Worm (Caenorhabditis elegans): ENCODE data around the gene grl-30.
"Not testable (repeated sequence)": the region's sequence is repeated elsewhere in the genome, so short reads cannot be mapped to it uniquely, and the experiment has no call there.

The grl-30 gene

DNA sequence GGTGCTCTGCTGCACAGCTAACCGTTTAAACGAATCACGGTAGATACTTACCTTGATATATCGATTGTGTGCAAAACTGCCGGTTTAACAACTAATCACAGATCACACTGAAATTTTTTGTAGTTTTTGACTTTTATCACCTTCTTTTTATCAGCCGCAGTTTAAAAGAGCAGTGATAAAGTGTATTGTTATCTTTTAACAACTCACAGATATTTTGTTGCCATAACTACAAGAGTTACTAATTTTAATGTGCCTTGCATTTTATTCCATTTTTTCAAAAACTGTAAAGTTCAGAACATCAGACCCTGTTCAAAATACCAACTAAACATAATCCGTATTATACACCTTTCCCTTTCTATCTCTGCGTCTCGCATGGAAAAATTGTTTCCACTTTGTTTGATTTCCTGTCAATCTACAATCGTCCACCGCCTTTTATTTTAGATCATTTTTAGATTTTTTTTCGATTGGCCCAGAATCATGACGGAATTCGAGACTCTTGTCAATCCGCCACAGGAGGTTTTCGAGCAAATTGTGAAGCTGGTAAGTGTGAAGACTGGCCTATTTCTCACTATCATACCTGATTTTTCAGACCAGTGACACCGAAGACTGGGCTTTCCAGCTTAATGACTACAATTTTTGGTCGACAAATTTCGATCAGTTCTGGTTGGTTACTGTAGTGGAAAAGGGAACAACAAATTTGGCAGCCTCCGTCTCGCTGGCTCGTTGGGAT, 3.2 kb upstream of the grl-30 start, which contains the start of gene T24A6.20 (continued):
- TF ChIP-seq Y116A8C.19 (tag; optimal IDR thresholded peaks at IDR 0.05; ENCODE audit: borderline replicate concordance) (no peak), ceh-8 (GFP tag; optimal IDR thresholded peaks at IDR 0.05) (no peak)

DNA sequence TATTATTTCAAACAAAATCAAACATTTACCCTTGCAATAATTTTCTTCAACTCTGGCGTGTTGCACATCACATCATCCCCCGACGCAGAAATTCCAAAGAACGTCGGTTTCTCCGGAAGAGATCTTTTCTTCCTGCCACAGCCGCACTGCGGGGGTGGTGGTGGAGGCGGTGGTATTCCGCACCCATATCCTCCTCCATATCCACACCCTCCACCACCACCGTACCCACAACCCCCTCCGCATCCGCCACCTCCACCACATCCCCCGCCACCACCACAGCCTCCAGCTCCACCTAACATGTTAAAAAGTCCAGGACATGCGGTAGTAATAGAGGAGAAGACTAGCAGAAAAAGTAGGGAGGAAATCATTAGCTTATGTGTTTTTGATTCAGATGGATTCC, 1.2 kb upstream of the grl-30 start, which contains the start of gene grl-29:
Gene grl-29 (minus strand): TSS at position 368 of the 400 bp plus-strand sequence.
- TF ChIP-seq C04F5.9 (tag; optimal IDR thresholded peaks at IDR 0.05) (no peak), lin-14 (GFP tag; optimal IDR thresholded peaks at IDR 0.05) (no peak), irx-1 (tag; optimal IDR thresholded peaks at IDR 0.05) (no peak), swsn-7 (tag; optimal IDR thresholded peaks at IDR 0.05) (no peak), fkh-4 (tag; optimal IDR thresholded peaks at IDR 0.05; ENCODE audit: borderline replicate concordance) (no peak), nhr-71 (tag; optimal IDR thresholded peaks at IDR 0.05) (no peak), unc-86 (tag; optimal IDR thresholded peaks at IDR 0.05) (no peak), rnt-1 (tag; optimal IDR thresholded peaks at IDR 0.05) (no peak), isw-1 (GFP tag; IDR thresholded peaks at IDR 0.05) (no peak), F16B12.6 (tag; optimal IDR thresholded peaks at IDR 0.05) (no peak)

DNA sequence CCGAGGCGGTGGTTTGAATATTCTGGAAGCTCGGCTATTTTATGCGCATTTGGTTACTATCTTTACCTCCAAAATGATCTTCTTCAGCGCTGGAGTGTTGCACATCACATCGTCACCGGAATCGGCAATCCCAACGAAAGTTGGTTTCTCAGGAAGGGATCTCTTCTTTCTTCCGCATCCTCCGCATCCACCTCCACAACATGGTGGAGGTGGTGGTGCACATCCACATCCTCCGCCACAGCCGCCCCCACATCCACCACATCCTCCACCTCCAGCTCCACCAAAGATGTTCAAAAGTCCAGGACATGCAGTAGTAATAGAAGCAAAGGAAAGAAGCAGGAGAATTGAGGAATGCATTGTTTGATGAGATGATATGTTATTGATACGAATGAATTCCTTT, 1.3 kb downstream of the grl-30 start, which contains the start of gene grl-31:
Gene grl-31 (minus strand): TSS at position 357 of the 400 bp plus-strand sequence.
- TF ChIP-seq egl-13 (tag; optimal IDR thresholded peaks at IDR 0.05) (no peak), lin-14 (GFP tag; optimal IDR thresholded peaks at IDR 0.05) (no peak), pag-3 (tag; optimal IDR thresholded peaks at IDR 0.05; ENCODE audit: borderline replicate concordance, insufficient read depth) (no peak)

DNA sequence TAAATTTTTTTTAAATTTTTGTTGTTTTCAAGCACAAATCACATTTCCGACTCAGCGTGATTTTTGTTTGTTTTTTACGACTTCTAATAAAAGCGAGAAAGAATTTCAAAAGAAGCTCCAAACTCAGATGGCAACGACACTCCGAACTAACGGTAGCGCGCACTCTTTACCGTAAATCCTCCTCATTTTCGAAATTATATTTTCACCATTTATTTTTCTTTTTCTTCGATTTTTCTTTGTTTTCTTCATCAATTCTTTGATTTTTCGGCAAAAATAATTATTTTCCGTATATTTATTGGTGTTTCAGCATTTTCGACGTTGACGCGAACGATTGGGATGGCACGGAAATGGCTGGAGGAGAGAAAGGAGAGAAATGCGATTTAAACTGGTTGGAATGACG, 2.7 kb downstream of the grl-30 start, which contains the start of gene T24A6.1:
Gene T24A6.1 (plus strand): TSS at position 301 of the 400 bp plus-strand sequence.
- TF ChIP-seq fos-1, skn-1, nhr-20 (tag; optimal IDR thresholded peaks at IDR 0.05): not testable (repeated sequence)

DNA sequence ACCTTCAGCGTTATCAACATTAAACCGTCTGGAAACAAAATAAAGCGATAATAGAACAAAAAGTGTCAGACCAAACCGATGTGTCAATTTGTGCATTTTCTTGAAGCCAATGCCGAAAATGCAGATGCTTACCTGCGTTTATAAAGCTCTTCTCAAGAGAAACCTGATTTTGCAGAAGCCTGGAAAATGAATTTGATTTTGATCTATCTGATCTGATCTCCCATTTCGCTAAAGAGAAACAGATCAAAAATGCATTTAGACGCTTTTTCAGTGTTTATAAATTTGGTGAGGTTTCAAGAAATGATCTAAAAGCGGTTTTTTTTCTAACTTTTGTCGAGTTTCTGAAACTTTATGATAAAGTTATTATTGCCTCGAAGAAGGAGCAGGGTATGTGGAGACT, 6.7 kb downstream of the grl-30 start, which contains the start of gene T24A6.16:
Gene T24A6.16 (minus strand): TSS at position 101 of the 400 bp plus-strand sequence.
- TF ChIP-seq ceh-90, fos-1, egl-27 (tag; optimal IDR thresholded peaks at IDR 0.05): not testable (repeated sequence)

- TF ChIP-seq egl-13 (tag; optimal IDR thresholded peaks at IDR 0.05); blmp-1 (tag; optimal IDR thresholded peaks at IDR 0.05); alr-1 (tag; optimal IDR thresholded peaks at IDR 0.05; ENCODE audit: borderline replicate concordance): not testable (repeated sequence)
These were observed 8.2 kb downstream of the grl-30 start, which contains the start of gene T24A6.17 for ce11 chrV:3564335-3564734. Gene T24A6.17, minus strand, starts transcription at chrV:3564435.

DNA sequence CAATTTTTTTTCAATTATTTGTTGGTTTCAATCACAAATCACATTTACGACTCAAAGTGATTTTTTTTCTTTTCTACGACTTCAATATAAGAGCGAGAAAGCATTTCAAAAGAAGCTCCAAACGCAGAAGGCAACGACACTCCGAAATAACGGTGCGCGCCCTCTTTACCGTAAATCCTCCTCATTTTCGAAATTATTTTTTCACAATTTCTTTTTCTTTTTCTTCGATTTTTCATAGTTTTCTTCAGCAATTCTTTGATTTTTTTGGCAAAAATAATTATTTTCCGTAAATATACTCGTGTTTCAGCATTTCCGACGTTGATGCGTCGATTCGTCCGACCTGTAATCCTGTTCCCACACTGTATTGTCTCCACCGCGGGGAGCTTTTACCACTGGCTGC, 14.6 kb downstream of the grl-30 start, which contains the start of gene F40C5.2:
Gene F40C5.2 (plus strand): TSS at position 301 of the 400 bp plus-strand sequence.
- TF ChIP-seq nhr-12 (tag; optimal IDR thresholded peaks at IDR 0.05); ceh-63 (GFP tag; optimal IDR thresholded peaks at IDR 0.05); sup-37 (GFP tag; optimal IDR thresholded peaks at IDR 0.05): not testable (repeated sequence)

DNA sequence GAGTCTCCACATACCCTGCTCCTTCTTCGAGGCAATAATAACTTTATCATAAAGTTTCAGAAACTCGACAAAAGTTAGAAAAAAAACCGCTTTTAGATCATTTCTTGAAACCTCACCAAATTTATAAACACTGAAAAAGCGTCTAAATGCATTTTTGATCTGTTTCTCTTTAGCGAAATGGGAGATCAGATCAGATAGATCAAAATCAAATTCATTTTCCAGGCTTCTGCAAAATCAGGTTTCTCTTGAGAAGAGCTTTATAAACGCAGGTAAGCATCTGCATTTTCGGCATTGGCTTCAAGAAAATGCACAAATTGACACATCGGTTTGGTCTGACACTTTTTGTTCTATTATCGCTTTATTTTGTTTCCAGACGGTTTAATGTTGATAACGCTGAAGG, 16.3 kb downstream of the grl-30 start, which contains the start of gene F40C5.1:
Gene F40C5.1 (plus strand): TSS at position 301 of the 400 bp plus-strand sequence.
- TF ChIP-seq C04F5.9 (tag; optimal IDR thresholded peaks at IDR 0.05); Y116A8C.19 (tag; optimal IDR thresholded peaks at IDR 0.05; ENCODE audit: borderline replicate concordance); pag-3 (tag; optimal IDR thresholded peaks at IDR 0.05; ENCODE audit: borderline replicate concordance, insufficient read depth): not testable (repeated sequence)
